Fruit fly (Drosophila melanogaster): ENCODE measurements around the gene CG34043.

CG34043 gene

dm6 chr2L:10263830-10264634 is 16.6 kb downstream of the CG34043 start, which contains the start of gene REPTOR-BP:
REPTOR-BP (plus strand) TSS chr2L:10264125.
- no peak for TF ChIP-seq noc (tag; optimal IDR thresholded peaks at IDR 0.05)

dm6 chr2L:10263343-10263744 is 17.3 kb downstream of the CG34043 start, which contains the start of gene Rsf1:
Rsf1 (minus strand) TSS chr2L:10263554.
- no peak for TF ChIP-seq noc (tag; optimal IDR thresholded peaks at IDR 0.05)

- TF ChIP-seq noc (tag; optimal IDR thresholded peaks at IDR 0.05): no peak
Observed at dm6 chr2L:10261774-10262173, 18.9 kb downstream of the CG34043 start.

DNA sequence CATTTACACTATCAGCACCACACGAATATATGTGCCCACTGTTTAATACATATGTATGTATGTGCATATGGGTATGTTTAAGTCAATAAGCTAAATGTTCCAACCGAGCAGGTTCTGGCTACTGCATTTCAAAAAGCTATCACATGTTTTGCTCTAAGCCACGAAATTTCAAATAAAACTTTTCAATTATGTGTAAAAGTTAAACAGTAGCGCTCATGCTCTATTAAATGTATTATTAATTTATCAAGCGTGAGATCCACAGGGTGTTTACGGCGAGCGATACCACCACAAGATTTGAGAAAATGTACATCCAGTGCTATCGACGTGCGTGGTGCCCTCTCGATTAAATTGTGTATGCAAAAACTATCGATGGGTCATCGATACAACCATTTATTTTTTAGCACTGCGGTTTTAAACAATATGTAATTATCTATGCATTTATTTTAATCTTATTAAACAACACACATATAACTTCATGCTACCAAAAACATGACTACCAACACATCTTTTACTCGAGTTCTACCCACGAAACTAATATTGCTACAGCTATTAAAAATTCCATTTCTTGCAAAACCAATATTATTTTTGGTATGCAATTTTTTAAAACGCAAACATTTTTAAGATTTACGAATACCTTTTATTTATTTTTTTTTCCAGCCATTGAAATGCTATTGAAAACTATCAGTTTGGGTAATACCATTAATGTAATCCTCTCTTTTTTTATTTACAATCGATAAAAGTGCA is 19.8 kb downstream of the CG34043 start, which contains the start of gene Pten:
Gene Pten, minus strand, starts transcription at position 300 of the 744 bp plus-strand sequence.
- no peak for TF ChIP-seq noc (tag; optimal IDR thresholded peaks at IDR 0.05)

dm6 chr2L:10259960-10260749 is 20.5 kb downstream of the CG34043 start:
- TF ChIP-seq noc (tag; optimal IDR thresholded peaks at IDR 0.05): no peak

DNA sequence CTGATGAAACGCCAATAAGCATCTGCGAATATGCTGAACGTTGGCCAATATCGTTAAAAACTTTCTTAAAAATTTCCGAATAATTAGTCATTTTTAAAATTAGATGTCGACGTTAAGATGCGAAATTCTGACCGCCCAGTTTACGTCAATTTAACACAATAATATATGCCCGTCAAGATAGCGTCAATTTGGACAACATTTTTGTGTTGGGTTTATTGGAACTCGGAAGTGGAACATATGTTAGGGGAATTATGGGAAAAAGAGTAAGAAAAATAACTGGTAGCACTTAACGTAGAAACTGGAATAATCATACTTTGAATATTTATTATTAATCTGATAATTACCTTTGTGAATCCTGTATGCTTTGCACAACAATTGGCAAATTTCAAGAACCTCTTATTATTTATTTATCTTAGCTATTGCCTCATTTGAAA is 24.9 kb downstream of the CG34043 start, which contains the start of gene CG5676:
Gene CG5676, minus strand, starts transcription at position 167 of the 434 bp plus-strand sequence.
- no peak for TF ChIP-seq noc (tag; optimal IDR thresholded peaks at IDR 0.05)

DNA sequence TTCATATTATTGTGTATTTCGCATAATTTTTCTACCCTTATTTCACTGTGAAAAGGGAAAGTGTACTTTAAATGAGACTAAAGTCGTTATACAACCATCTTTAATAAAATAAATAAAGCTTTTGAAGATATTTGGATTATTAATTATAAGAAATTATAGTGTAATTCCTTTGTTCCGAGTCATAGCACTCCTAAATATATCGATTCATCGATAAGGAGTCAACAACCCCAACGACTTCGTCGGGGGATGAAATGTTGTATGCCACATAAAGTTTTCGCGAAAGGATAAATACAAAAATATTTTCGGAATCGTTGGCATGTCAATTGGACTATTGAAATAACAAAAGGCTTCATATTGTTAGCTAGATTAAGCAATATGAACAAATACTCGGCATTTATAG is 29.1 kb downstream of the CG34043 start, which contains the start of gene Ror:
Gene Ror, plus strand, starts transcription at position 252 of the 400 bp plus-strand sequence.
- no peak for TF ChIP-seq noc (tag; optimal IDR thresholded peaks at IDR 0.05)

DNA sequence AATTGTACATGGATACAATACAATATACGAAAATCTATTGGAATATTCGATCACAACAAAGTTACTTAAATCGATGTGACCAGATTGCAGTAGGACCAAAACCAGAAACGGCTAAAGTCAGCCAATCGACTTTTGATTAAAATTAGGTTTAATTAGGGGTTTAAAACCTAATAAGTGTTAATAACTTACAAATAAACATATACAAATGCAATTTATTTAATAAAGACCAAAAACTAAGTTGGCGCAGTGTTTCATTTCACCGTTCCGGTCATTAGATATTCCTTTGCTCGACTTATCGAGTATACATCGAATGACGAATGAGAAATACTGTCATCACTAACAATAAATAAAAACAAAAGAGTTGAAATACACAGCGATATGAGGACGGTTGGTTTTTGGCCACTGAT is 30.2 kb downstream of the CG34043 start, which contains the start of the genes bsk and CG31717:
Gene bsk, minus strand, starts transcription at position 61 of the 407 bp plus-strand sequence.
Gene CG31717, plus strand, starts transcription at position 297 of the 407 bp plus-strand sequence.
- no peak for TF ChIP-seq noc (tag; optimal IDR thresholded peaks at IDR 0.05)

dm6 chr2L:10249655-10250202 is 30.9 kb downstream of the CG34043 start:
- no peak for TF ChIP-seq noc (tag; optimal IDR thresholded peaks at IDR 0.05)

DNA sequence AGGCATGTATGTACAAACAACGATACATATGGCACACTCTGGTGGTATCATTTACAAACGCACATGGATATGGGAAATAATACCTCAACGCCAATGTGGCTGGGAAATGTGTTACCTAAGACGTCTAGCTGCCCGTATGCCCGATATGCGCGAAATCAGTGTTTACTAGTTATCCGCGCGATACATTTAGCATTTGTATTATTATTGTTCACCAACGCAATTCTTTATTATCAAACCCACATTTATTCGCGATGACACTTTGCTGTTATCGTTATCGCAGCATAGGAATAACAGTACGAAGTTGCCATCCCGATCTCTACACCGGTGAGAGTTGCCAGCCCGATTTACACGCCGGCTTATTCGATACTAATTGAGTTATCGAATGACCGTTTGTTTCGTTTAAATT is 33.9 kb downstream of the CG34043 start, which contains the start of gene chico:
Gene chico, minus strand, starts transcription at position 294 of the 406 bp plus-strand sequence.
- no peak for TF ChIP-seq noc (tag; optimal IDR thresholded peaks at IDR 0.05)

DNA sequence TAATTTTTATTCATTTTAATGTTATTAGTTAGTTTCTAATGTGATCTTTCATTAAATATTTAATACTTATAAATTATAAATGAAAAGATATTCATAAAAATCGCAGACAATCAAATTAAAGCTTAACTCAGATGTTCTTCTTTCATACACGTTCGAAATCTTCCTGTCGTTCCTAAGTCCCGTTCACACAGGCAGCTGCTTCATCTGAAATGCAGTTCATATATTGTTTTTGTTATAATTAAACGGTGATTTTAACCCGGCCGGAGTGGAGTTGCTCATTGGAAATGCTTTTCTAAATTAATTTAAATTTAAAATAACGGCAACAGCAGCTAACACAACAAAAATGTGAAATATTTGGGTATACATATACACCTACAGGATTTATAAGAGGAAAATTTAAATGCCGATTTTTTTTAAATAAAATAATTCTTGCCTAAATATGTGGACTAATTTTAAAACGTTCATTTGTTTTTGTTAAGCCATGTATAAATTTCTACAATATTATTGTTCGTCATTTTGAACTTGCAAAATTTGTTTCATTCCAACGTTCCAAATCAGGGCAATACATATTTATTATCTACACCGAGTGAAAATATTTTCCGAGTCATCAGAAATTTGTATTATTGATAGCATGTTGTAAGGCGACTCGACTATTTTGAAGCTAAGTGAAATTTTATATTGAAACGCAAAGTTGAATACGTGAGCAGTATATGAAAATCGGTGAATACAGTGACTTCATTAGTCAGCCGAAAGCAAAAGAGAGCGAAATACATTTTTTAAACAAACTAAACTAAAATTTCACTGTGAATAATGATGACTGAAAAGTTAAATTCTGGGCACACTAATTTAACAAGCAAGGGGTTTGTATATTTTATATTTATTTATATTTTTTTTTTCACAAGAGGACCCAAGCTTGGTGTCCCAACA is 41.7 kb downstream of the CG34043 start, which contains the start of gene me31B:
Gene me31B, plus strand, starts transcription at position 616 of the 927 bp plus-strand sequence.
- TF ChIP-seq noc (tag; optimal IDR thresholded peaks at IDR 0.05): no peak

- TF ChIP-seq noc (tag; optimal IDR thresholded peaks at IDR 0.05): no peak
Observed at dm6 chr2L:10237725-10238446, 42.8 kb downstream of the CG34043 start, which contains the start of gene mthl15. mthl15 (minus strand) TSS chr2L:10238317.

- TF ChIP-seq noc (tag; optimal IDR thresholded peaks at IDR 0.05): no peak
Observed at dm6 chr2L:10232827-10233226, 47.8 kb downstream of the CG34043 start.
